Worm (Caenorhabditis elegans) whole organism, L2 larva: Measurements from ENCODE around the gene K11H3.8.

Experiments
- C34F6.9 ChIP-seq: fragments of 150-350 bp; optimal IDR thresholded peaks from 2 replicates; lab custom pipeline; 2014; ENCODE audit warnings: missing biosample characterization, missing genetic modification characterization
- F13H6.1 ChIP-seq: sonication (generic microtip); optimal IDR thresholded peaks from 2 replicates; lab custom pipeline; 2016; ENCODE audit warnings: missing genetic modification characterization, missing compliant biosample characterization
- R02D3.7 ChIP-seq: fragments of 150-350 bp; optimal IDR thresholded peaks from 2 replicates; lab custom pipeline; 2014; ENCODE audit warnings: missing biosample characterization, missing genetic modification characterization
- Y55F3AM.14 ChIP-seq: fragments of 200-800 bp; sonication (Bioruptor generic); optimal IDR thresholded peaks from 2 replicates; lab custom pipeline; 2018; ENCODE audit warnings: mild to moderate bottlenecking, missing genetic modification characterization, missing compliant biosample characterization
- ZK546.5 ChIP-seq: sonication (generic microtip); optimal IDR thresholded peaks from 2 replicates; lab custom pipeline; 2017; ENCODE audit warnings: missing biosample characterization, missing genetic modification characterization
- alr-1 ChIP-seq: fragments of 150-350 bp; optimal IDR thresholded peaks from 2 replicates; lab custom pipeline; 2014; ENCODE audit warnings: missing biosample characterization, missing genetic modification characterization
- aly-2 ChIP-seq: fragments of 150-350 bp; optimal IDR thresholded peaks from 2 replicates; lab custom pipeline; 2014; ENCODE audit warnings: missing biosample characterization, missing genetic modification characterization
- blmp-1 ChIP-seq: sonication (generic microtip); optimal IDR thresholded peaks from 2 replicates; lab custom pipeline; 2017; ENCODE audit warnings: missing genetic modification characterization, mild to moderate bottlenecking, missing compliant biosample characterization, antibody characterized with exemption, moderate library complexity; ENCODE audit not compliant: insufficient read depth
- ceh-16 ChIP-seq: fragments of 150-350 bp; optimal IDR thresholded peaks from 2 replicates; lab custom pipeline; 2014; ENCODE audit warnings: missing biosample characterization, missing genetic modification characterization
- crh-2 ChIP-seq: sonication (generic microtip); optimal IDR thresholded peaks from 2 replicates; lab custom pipeline; 2017; ENCODE audit warnings: missing biosample characterization, missing genetic modification characterization
- dmd-4 ChIP-seq: sonication (generic microtip); optimal IDR thresholded peaks from 2 replicates; lab custom pipeline; 2017; ENCODE audit warnings: missing biosample characterization, missing genetic modification characterization
- egl-27 ChIP-seq: sonication (generic microtip); optimal IDR thresholded peaks from 3 replicates; lab custom pipeline; 2017; ENCODE audit warnings: missing biosample characterization, missing genetic modification reagents, missing genetic modification characterization
- elt-3 ChIP-seq: sonication (generic microtip); optimal IDR thresholded peaks from 2 replicates; lab custom pipeline; 2017; ENCODE audit warnings: missing biosample characterization, missing genetic modification characterization
- fos-1 ChIP-seq: fragments of 150-350 bp; optimal IDR thresholded peaks from 2 replicates; lab custom pipeline; 2014; ENCODE audit warnings: missing biosample characterization, missing genetic modification characterization
- gmeb-1 ChIP-seq: fragments of 150-350 bp; optimal IDR thresholded peaks from 2 replicates; lab custom pipeline; 2014; ENCODE audit warnings: missing biosample characterization, missing genetic modification characterization
- lin-11 ChIP-seq: fragments of 150-350 bp; sonication (generic microtip); optimal IDR thresholded peaks from 2 replicates; lab custom pipeline; 2014; ENCODE audit warnings: missing biosample characterization, missing genetic modification characterization, inconsistent platforms, mixed read lengths
- lin-39 ChIP-seq: fragments of 150-350 bp; optimal IDR thresholded peaks from 2 replicates; lab custom pipeline; 2014; ENCODE audit warnings: missing biosample characterization, missing genetic modification reagents, missing genetic modification characterization
- mbf-1 ChIP-seq: sonication (generic microtip); optimal IDR thresholded peaks from 2 replicates; lab custom pipeline; 2017; ENCODE audit warnings: missing biosample characterization, missing genetic modification characterization
- mdl-1 ChIP-seq, 2 experiments: fragments of 150-350 bp in 1 of 2; sonication (generic microtip) in 1 of 2; optimal IDR thresholded peaks; 2 replicates each; lab custom pipeline; 2017; ENCODE audit warnings: missing biosample characterization in 2 of 2, missing genetic modification characterization in 2 of 2
- nhr-10 ChIP-seq: sonication (generic microtip); optimal IDR thresholded peaks from 2 replicates; lab custom pipeline; 2017; ENCODE audit warnings: missing biosample characterization, missing genetic modification characterization
- nhr-11 ChIP-seq: fragments of 150-350 bp; optimal IDR thresholded peaks from 2 replicates; lab custom pipeline; 2014; ENCODE audit warnings: missing biosample characterization, missing genetic modification characterization
- nhr-129 ChIP-seq: fragments of 150-350 bp; optimal IDR thresholded peaks from 2 replicates; lab custom pipeline; 2014; ENCODE audit warnings: missing biosample characterization, missing genetic modification characterization
- nhr-21 ChIP-seq: fragments of 150-350 bp; optimal IDR thresholded peaks from 2 replicates; lab custom pipeline; 2014; ENCODE audit warnings: missing biosample characterization, missing genetic modification characterization
- nhr-23 ChIP-seq: fragments of 150-350 bp; optimal IDR thresholded peaks from 2 replicates; lab custom pipeline; 2014; ENCODE audit warnings: missing biosample characterization, missing genetic modification reagents, missing genetic modification characterization
- nhr-237 ChIP-seq: fragments of 150-350 bp; optimal IDR thresholded peaks from 2 replicates; lab custom pipeline; 2014; ENCODE audit warnings: missing biosample characterization, missing genetic modification characterization
- nhr-25 ChIP-seq: fragments of 150-350 bp; sonication (generic microtip); optimal IDR thresholded peaks from 3 replicates; lab custom pipeline; 2014; ENCODE audit warnings: missing biosample characterization, missing genetic modification characterization
- nhr-6 ChIP-seq: fragments of 150-350 bp; optimal IDR thresholded peaks from 2 replicates; lab custom pipeline; 2014; ENCODE audit warnings: missing biosample characterization, missing genetic modification characterization
- nhr-77 ChIP-seq: fragments of 150-350 bp; optimal IDR thresholded peaks from 2 replicates; lab custom pipeline; 2014; ENCODE audit warnings: missing biosample characterization, missing genetic modification characterization
- peb-1 ChIP-seq: fragments of 150-350 bp; optimal IDR thresholded peaks from 2 replicates; lab custom pipeline; 2014; ENCODE audit warnings: missing biosample characterization, missing genetic modification characterization
- skn-1 ChIP-seq: sonication (generic microtip); optimal IDR thresholded peaks from 2 replicates; lab custom pipeline; 2017; ENCODE audit warnings: missing biosample characterization, missing genetic modification characterization
- sma-9 ChIP-seq, 2 experiments: fragments of 150-350 bp in 1 of 2; sonication (generic microtip) in 1 of 2; optimal IDR thresholded peaks; 2 replicates each; lab custom pipeline; 2014 to 2016; ENCODE audit warnings: missing genetic modification characterization in 2 of 2, mild to moderate bottlenecking in 1 of 2, missing biosample characterization in 1 of 2, missing compliant biosample characterization in 1 of 2, missing genetic modification reagents in 1 of 2, moderate library complexity in 1 of 2
- snpc-4 ChIP-seq: fragments of 150-350 bp; optimal IDR thresholded peaks from 2 replicates; lab custom pipeline; 2014; ENCODE audit warnings: missing biosample characterization, missing genetic modification characterization
- unc-39 ChIP-seq: fragments of 150-350 bp; optimal IDR thresholded peaks from 2 replicates; lab custom pipeline; 2014; ENCODE audit warnings: missing biosample characterization, missing genetic modification characterization
- unc-55 ChIP-seq: fragments of 150-350 bp; sonication (generic microtip); optimal IDR thresholded peaks from 3 replicates; lab custom pipeline; 2014; ENCODE audit warnings: missing biosample characterization, missing genetic modification reagents, missing genetic modification characterization
- zag-1 ChIP-seq: fragments of 150-350 bp; optimal IDR thresholded peaks from 2 replicates; lab custom pipeline; 2014; ENCODE audit warnings: missing biosample characterization, missing genetic modification characterization
- ztf-1 ChIP-seq: fragments of 200-800 bp; sonication (Bioruptor generic); conservative IDR thresholded peaks from 2 replicates; pipeline ENCODE4 v1.3.6; 2022; ENCODE audit warnings: missing genetic modification characterization, missing compliant biosample characterization
- ztf-11 ChIP-seq: sonication (generic microtip); optimal IDR thresholded peaks from 2 replicates; lab custom pipeline; 2017; ENCODE audit warnings: missing biosample characterization, missing genetic modification characterization

The K11H3.8 gene

ce11 chrIII:9871032-9871431 is 36.0 kb downstream of the K11H3.8 start, which contains the start of gene ZK757.1:
Gene ZK757.1 (minus strand): TSS chrIII:9871132.
- no peak for TF ChIP-seq nhr-25
- TF ChIP-seq ztf-11 = no peak
- TF ChIP-seq C34F6.9 (tag; lab: Kevin White, UChicago) = no peak
- TF ChIP-seq egl-27 (tag; lab: Kevin White, UChicago) = no peak
- TF ChIP-seq sma-9 (GFP tag; optimal IDR thresholded peaks at IDR 0.05; lab: Kevin White, UChicago) = no peak
- no peak for TF ChIP-seq sma-9 (tag; optimal IDR thresholded peaks at IDR 0.05; lab: Kevin White, UChicago)
- no peak for TF ChIP-seq unc-55 (GFP tag; lab: Kevin White, UChicago)
- TF ChIP-seq R02D3.7 (tag; lab: Kevin White, UChicago) = no peak
- no peak for TF ChIP-seq skn-1 (tag; lab: Kevin White, UChicago)
- TF ChIP-seq nhr-11 (tag; lab: Kevin White, UChicago) = no peak
- no peak for TF ChIP-seq zag-1
- TF ChIP-seq unc-39 = no peak
- TF ChIP-seq nhr-129 (tag; lab: Kevin White, UChicago) = no peak
- TF ChIP-seq alr-1 (tag; lab: Kevin White, UChicago) = no peak
- TF ChIP-seq lin-11 (tag; lab: Kevin White, UChicago) = no peak
- TF ChIP-seq lin-39 = no peak
- no peak for TF ChIP-seq ztf-1 (GFP tag; lab: Robert Waterston, UW)
- no peak for TF ChIP-seq peb-1
- no peak for TF ChIP-seq aly-2
- TF ChIP-seq dmd-4 (tag; lab: Kevin White, UChicago) = no peak

ce11 chrIII:9874515-9874914 is 39.5 kb downstream of the K11H3.8 start:
- TF ChIP-seq nhr-21 (tag; lab: Kevin White, UChicago) (no peak), crh-2 (no peak), nhr-6 (tag; lab: Kevin White, UChicago) (no peak), snpc-4 (tag; lab: Kevin White, UChicago) (no peak), nhr-23 (tag; lab: Kevin White, UChicago) (no peak), nhr-10 (no peak)

- TF ChIP-seq F13H6.1 (tag; lab: Kevin White, UChicago) = no peak
- no peak for TF ChIP-seq ceh-16 (tag; lab: Kevin White, UChicago)
- no peak for TF ChIP-seq aly-2
- no peak for TF ChIP-seq nhr-21 (tag; lab: Kevin White, UChicago)
- TF ChIP-seq crh-2 = no peak
- TF ChIP-seq ZK546.5 (tag; lab: Kevin White, UChicago) = no peak
- TF ChIP-seq mbf-1 = no peak
- TF ChIP-seq nhr-10 = no peak
- TF ChIP-seq lin-11 (tag; lab: Kevin White, UChicago) = no peak
- TF ChIP-seq, all 48 proteins: peak for 0
These were observed 42.0 kb downstream of the K11H3.8 start, which contains the start of gene ZK757.10 for ce11 chrIII:9876951-9877350. Gene ZK757.10 (plus strand): TSS chrIII:9877251.

- TF ChIP-seq ceh-16 (tag; lab: Kevin White, UChicago) = no peak
- TF ChIP-seq elt-3 (tag; lab: Kevin White, UChicago) = no peak
- no peak for TF ChIP-seq nhr-129 (tag; lab: Kevin White, UChicago)
- no peak for TF ChIP-seq nhr-21 (tag; lab: Kevin White, UChicago)
- no peak for TF ChIP-seq lin-39
- no peak for TF ChIP-seq nhr-237 (tag; lab: Kevin White, UChicago)
- no peak for TF ChIP-seq nhr-77 (tag; lab: Kevin White, UChicago)
- no peak for TF ChIP-seq nhr-25
- no peak for TF ChIP-seq mdl-1 (tag; optimal IDR thresholded peaks at IDR 0.05; lab: Kevin White, UChicago)
- no peak for TF ChIP-seq Y55F3AM.14 (GFP tag; lab: Kevin White, UChicago)
- no peak for TF ChIP-seq fos-1
- no peak for TF ChIP-seq gmeb-1 (tag; lab: Kevin White, UChicago)
- TF ChIP-seq dmd-4 (tag; lab: Kevin White, UChicago) = no peak
- TF ChIP-seq blmp-1 (tag; lab: Kevin White, UChicago) = no peak
- no peak for TF ChIP-seq C34F6.9 (tag; lab: Kevin White, UChicago)
These were observed 43.8 kb downstream of the K11H3.8 start, which contains the start of gene ZK757.2 for ce11 chrIII:9878828-9879227. Gene ZK757.2 (minus strand): TSS chrIII:9878928.
